Worm (Caenorhabditis elegans) whole organism, late embryonic: Measurements from ENCODE around the gene C09G12.5.

Source experiments
- C38D4.7 ChIP-seq: fragments of 200-800 bp; sonication (Bioruptor generic); optimal IDR thresholded peaks from 2 replicates; lab custom pipeline; 2018; ENCODE audit warnings: mild to moderate bottlenecking, missing genetic modification characterization, moderate library complexity, missing compliant biosample characterization
- T23F11.4 ChIP-seq: fragments of 200-800 bp; sonication (Bioruptor generic); optimal IDR thresholded peaks from 2 replicates; lab custom pipeline; 2018; ENCODE audit warnings: mild to moderate bottlenecking, missing genetic modification characterization, missing compliant biosample characterization
- Y22D7AL.16 ChIP-seq: sonication (generic microtip); optimal IDR thresholded peaks from 2 replicates; lab custom pipeline; 2016; ENCODE audit warnings: missing genetic modification characterization, missing compliant biosample characterization
- ahr-1 ChIP-seq: sonication (generic microtip); optimal IDR thresholded peaks from 2 replicates; lab custom pipeline; 2016; ENCODE audit warnings: missing genetic modification characterization, missing compliant biosample characterization
- ama-1 ChIP-seq: fragments of 150-350 bp; optimal IDR thresholded peaks from 2 replicates; lab custom pipeline; 2014
- ceh-18 ChIP-seq: sonication (generic microtip); optimal IDR thresholded peaks from 2 replicates; lab custom pipeline; 2016; ENCODE audit warnings: missing genetic modification characterization, missing compliant biosample characterization
- ceh-48 ChIP-seq: sonication (generic microtip); optimal IDR thresholded peaks from 2 replicates; lab custom pipeline; 2016; ENCODE audit warnings: missing genetic modification characterization, inconsistent platforms, missing compliant biosample characterization
- ceh-6 ChIP-seq: fragments of 200-800 bp; sonication (Bioruptor generic); optimal IDR thresholded peaks from 2 replicates; lab custom pipeline; 2018; ENCODE audit warnings: mild to moderate bottlenecking, missing genetic modification characterization, missing compliant biosample characterization
- ceh-9 ChIP-seq: sonication (generic microtip); optimal IDR thresholded peaks from 2 replicates; lab custom pipeline; 2016; ENCODE audit warnings: mild to moderate bottlenecking, missing genetic modification characterization, inconsistent platforms, missing compliant biosample characterization
- dmd-4 ChIP-seq: sonication (generic microtip); optimal IDR thresholded peaks from 2 replicates; lab custom pipeline; 2016; ENCODE audit warnings: borderline replicate concordance, missing genetic modification characterization, missing compliant biosample characterization
- dve-1 ChIP-seq: sonication (generic microtip); optimal IDR thresholded peaks from 2 replicates; lab custom pipeline; 2017; ENCODE audit warnings: antibody characterized with exemption, mild to moderate bottlenecking, missing genetic modification characterization, missing compliant biosample characterization
- elt-4 ChIP-seq: sonication (generic microtip); optimal IDR thresholded peaks from 2 replicates; lab custom pipeline; 2016; ENCODE audit warnings: missing genetic modification characterization, missing compliant biosample characterization
- ets-4 ChIP-seq: sonication (generic microtip); optimal IDR thresholded peaks from 2 replicates; lab custom pipeline; 2016; ENCODE audit warnings: missing genetic modification characterization, missing compliant biosample characterization
- eyg-1 ChIP-seq: sonication (generic microtip); optimal IDR thresholded peaks from 2 replicates; lab custom pipeline; 2016; ENCODE audit warnings: missing genotype, missing genetic modification characterization, missing compliant biosample characterization
- fkh-10 ChIP-seq: fragments of 150-350 bp; optimal IDR thresholded peaks from 2 replicates; lab custom pipeline; 2014; ENCODE audit warnings: missing biosample characterization, missing genetic modification reagents, missing genetic modification characterization
- hlh-13 ChIP-seq: fragments of 200-800 bp; sonication (Bioruptor generic); optimal IDR thresholded peaks from 2 replicates; lab custom pipeline; 2018; ENCODE audit warnings: mild to moderate bottlenecking, missing genetic modification characterization, missing compliant biosample characterization
- hlh-15 ChIP-seq: sonication (generic microtip); optimal IDR thresholded peaks from 2 replicates; lab custom pipeline; 2016; ENCODE audit warnings: missing genetic modification characterization, missing compliant biosample characterization
- hlh-30 ChIP-seq: sonication (generic microtip); optimal IDR thresholded peaks from 2 replicates; lab custom pipeline; 2017; ENCODE audit warnings: antibody characterized with exemption, missing genetic modification characterization, missing compliant biosample characterization; ENCODE audit not compliant: insufficient read depth
- hlh-8 ChIP-seq: sonication (generic microtip); optimal IDR thresholded peaks from 2 replicates; lab custom pipeline; 2016; ENCODE audit warnings: missing genotype, missing genetic modification characterization, missing compliant biosample characterization
- lim-6 ChIP-seq: sonication (generic microtip); optimal IDR thresholded peaks from 2 replicates; lab custom pipeline; 2016; ENCODE audit warnings: missing genetic modification characterization, missing compliant biosample characterization
- nfya-1 ChIP-seq: sonication (generic microtip); optimal IDR thresholded peaks from 2 replicates; lab custom pipeline; 2017; ENCODE audit warnings: missing genetic modification characterization, mild to moderate bottlenecking, missing compliant biosample characterization, antibody characterized with exemption, moderate library complexity
- nhr-232 ChIP-seq: sonication (generic microtip); optimal IDR thresholded peaks from 2 replicates; lab custom pipeline; 2016; ENCODE audit warnings: missing genetic modification characterization, missing compliant biosample characterization
- npax-4 ChIP-seq: sonication (generic microtip); optimal IDR thresholded peaks from 2 replicates; lab custom pipeline; 2016; ENCODE audit warnings: missing genetic modification characterization, missing compliant biosample characterization
- odd-2 ChIP-seq: sonication (generic microtip); optimal IDR thresholded peaks from 2 replicates; lab custom pipeline; 2017; ENCODE audit warnings: antibody characterized with exemption, mild to moderate bottlenecking, missing genetic modification characterization, missing compliant biosample characterization
- pag-3 ChIP-seq: sonication (generic microtip); optimal IDR thresholded peaks from 2 replicates; lab custom pipeline; 2016; ENCODE audit warnings: missing compliant biosample characterization, missing genetic modification characterization, borderline replicate concordance
- pax-1 ChIP-seq: fragments of 150-350 bp; optimal IDR thresholded peaks from 2 replicates; lab custom pipeline; 2014; ENCODE audit warnings: missing biosample characterization, missing genetic modification characterization
- pha-4 ChIP-seq: fragments of 150-350 bp; optimal IDR thresholded peaks from 2 replicates; lab custom pipeline; 2018; ENCODE audit warnings: missing biosample characterization, missing genetic modification reagents, missing genetic modification characterization
- pqm-1 ChIP-seq: sonication (generic microtip); optimal IDR thresholded peaks from 2 replicates; lab custom pipeline; 2016; ENCODE audit warnings: missing genetic modification characterization, missing compliant biosample characterization
- sdc-2 ChIP-seq: sonication (generic microtip); optimal IDR thresholded peaks from 2 replicates; lab custom pipeline; 2016; ENCODE audit warnings: missing genotype, missing genetic modification characterization, missing compliant biosample characterization
- sox-2 ChIP-seq: fragments of 200-800 bp; sonication (Bioruptor generic); IDR thresholded peaks from 2 replicates; pipeline ENCODE4 v1.3.6; 2022; ENCODE audit warnings: missing genetic modification reagents, missing genetic modification characterization, missing compliant biosample characterization
- syd-9 ChIP-seq: sonication (generic microtip); optimal IDR thresholded peaks from 2 replicates; lab custom pipeline; 2016; ENCODE audit warnings: mild to moderate bottlenecking, missing genetic modification characterization, moderate library complexity, missing compliant biosample characterization
- unc-55 ChIP-seq: sonication (generic microtip); optimal IDR thresholded peaks from 2 replicates; lab custom pipeline; 2017; ENCODE audit warnings: missing biosample characterization, missing genetic modification reagents, missing genetic modification characterization
- unc-86 ChIP-seq: sonication (generic microtip); optimal IDR thresholded peaks from 2 replicates; lab custom pipeline; 2016; ENCODE audit warnings: missing genetic modification characterization, missing compliant biosample characterization

Gene C09G12.5

DNA sequence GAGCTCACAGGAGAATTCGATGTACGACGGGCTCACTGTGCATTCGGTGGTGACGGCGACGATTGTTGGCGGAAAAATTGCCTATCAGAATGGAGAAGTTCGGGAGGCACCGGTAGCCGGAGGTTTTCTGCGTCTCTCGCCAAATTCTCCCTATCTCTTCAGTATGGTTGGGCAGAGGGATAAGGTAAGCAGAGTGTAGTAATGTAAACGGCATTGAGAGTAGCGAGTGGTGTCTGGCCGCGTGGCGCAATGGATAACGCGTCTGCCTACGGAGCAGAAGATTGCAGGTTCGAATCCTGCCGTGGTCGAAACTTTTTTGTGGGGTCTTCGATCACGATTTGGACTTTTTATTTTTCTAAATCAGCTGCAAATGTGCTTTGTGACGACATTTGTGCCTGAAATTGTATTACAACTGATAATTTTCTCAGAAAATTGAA is 45.5 kb downstream of the C09G12.5 start (continued):
- TF ChIP-seq elt-4 (tag; lab: Kevin White, UChicago) (no peak), nfya-1 (tag; lab: Kevin White, UChicago) (peak; percentile 43), pqm-1 (tag; lab: Kevin White, UChicago) (peak; percentile 34), unc-86 (peak; percentile 64), eyg-1 (peak; percentile 65), dmd-4 (tag; lab: Kevin White, UChicago) (peak; percentile 51), sox-2 (GFP tag; lab: Robert Waterston, UW) (peak; percentile 14; the same call in 1 of the 2 replicates), T23F11.4 (GFP tag; lab: Kevin White, UChicago) (peak; percentile 62), ceh-18 (peak; percentile 52), hlh-13 (peak; percentile 72), unc-55 (GFP tag; lab: Kevin White, UChicago) (no peak), nhr-232 (tag; lab: Kevin White, UChicago) (peak; percentile 76), fkh-10 (GFP tag; lab: Kevin White, UChicago) (peak; percentile 6), hlh-8 (tag; lab: Kevin White, UChicago) (peak; percentile 19), ahr-1 (no peak), C38D4.7 (GFP tag; lab: Kevin White, UChicago) (peak; percentile 72), npax-4 (tag; lab: Kevin White, UChicago) (peak; percentile 32), ceh-9 (tag; lab: Kevin White, UChicago) (no peak), hlh-30 (tag; lab: Kevin White, UChicago) (no peak)

DNA sequence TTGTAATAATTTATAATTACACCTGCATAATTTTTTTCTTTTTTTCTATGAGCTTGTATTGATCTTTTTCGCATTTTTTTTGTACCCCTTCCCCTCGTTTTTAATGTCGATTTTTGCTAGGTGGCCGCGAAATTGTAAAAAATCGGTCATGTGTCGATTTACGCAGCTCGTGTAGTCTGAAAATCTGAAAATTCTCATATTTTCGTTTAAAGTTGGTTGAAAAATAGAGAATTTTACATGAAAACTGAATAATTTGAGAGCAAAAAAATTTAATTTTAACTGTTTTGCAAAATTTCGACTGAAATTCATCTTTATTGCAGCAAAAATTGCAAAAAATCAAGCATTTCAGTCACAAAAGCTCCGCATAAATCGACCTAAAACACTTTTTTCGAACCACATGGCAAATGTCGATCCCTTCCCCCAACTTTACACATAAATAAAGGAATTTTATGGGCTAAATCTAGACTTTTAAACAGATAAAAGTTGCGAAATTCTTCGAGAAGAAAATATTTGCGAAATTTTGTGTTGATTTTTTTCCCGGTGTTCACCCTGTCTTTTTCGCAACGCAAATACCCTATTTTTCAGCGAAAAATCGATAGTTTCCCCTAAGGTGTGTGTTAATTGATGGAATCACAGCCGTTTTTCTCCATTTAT is 47.1 kb downstream of the C09G12.5 start:
- TF ChIP-seq dve-1 (tag; lab: Kevin White, UChicago) (no peak), hlh-15 (no peak), pag-3 (tag; lab: Kevin White, UChicago) (no peak), lim-6 (tag; lab: Kevin White, UChicago) (no peak), eyg-1 (no peak), ceh-6 (no peak), ceh-48 (tag; lab: Kevin White, UChicago) (no peak), syd-9 (tag; lab: Kevin White, UChicago) (no peak)

DNA sequence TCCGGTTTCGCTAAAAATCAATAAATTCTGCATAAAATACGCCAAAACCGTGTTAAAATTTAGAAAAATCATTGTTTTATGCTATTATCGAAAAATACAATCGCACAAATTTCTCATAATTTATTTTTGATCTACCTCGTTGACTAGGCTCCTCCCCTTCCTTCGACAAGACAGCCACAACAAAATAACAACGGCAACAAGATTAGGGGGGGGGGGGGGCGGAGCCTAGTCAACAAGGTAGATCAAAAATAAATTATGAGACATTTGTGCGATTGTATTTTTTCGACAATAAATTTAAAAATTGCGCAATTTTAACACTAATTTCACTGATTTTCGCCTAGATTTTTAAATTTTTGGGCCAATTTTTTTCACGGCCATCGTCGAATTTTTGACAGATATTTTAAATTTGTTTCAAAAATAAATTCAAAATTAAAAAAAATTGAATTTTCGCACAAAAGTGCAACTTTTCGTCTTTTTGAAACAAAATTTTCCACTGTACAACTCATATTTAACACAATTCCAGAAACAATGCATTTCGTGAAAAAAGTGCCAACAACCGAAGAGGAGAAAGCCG is 47.8 kb downstream of the C09G12.5 start, which contains the start of gene M57.2:
M57.2 (plus strand) TSS at position 524 of the 574 bp plus-strand sequence.
- TF ChIP-seq unc-55 (GFP tag; lab: Kevin White, UChicago) (no peak), unc-86 (no peak), odd-2 (tag; lab: Kevin White, UChicago) (no peak), T23F11.4 (GFP tag; lab: Kevin White, UChicago) (no peak), pax-1 (no peak), pha-4 (tag; lab: Kevin White, UChicago) (no peak), sdc-2 (no peak), ama-1 (no peak), Y22D7AL.16 (tag; lab: Kevin White, UChicago) (no peak), ets-4 (tag; lab: Kevin White, UChicago) (no peak)

DNA sequence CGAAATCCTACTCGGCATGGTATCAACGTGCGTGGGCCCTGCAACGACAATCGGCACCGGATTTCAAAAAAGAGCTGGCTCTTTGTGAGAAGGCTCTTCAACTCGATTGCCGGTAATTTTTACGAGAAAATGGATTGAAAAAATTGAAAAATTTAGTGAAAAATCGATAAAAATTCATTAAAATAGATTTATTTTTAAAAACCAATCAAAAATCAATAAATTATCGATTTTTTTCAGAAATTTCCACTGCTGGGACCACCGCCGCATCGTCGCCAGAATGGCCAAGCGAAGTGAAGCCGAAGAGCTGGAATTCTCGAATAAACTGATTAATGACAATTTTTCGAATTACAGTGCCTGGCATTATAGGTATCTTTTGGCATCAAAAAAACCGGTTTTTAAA is 48.7 kb downstream of the C09G12.5 start:
- peak; percentile 6 for TF ChIP-seq ceh-48 (tag; lab: Kevin White, UChicago)
- no peak for TF ChIP-seq dve-1 (tag; lab: Kevin White, UChicago)
- TF ChIP-seq, all 69 proteins: peak for 1
